Worm (Caenorhabditis elegans) whole organism, late embryonic: ENCODE measurements around the gene str-166.

Experiments used
- F13H6.1 ChIP-seq: sonication (generic microtip); optimal IDR thresholded peaks from 2 replicates; lab custom pipeline; 2016; ENCODE audit warnings: missing genetic modification characterization, missing compliant biosample characterization
- K02D7.2 ChIP-seq: sonication (generic microtip); optimal IDR thresholded peaks from 2 replicates; lab custom pipeline; 2017; ENCODE audit warnings: mild to moderate bottlenecking, missing genetic modification characterization, missing compliant biosample characterization
- K09A11.1 ChIP-seq: sonication (generic microtip); optimal IDR thresholded peaks from 2 replicates; lab custom pipeline; 2017; ENCODE audit warnings: antibody characterized with exemption, mild to moderate bottlenecking, missing genetic modification characterization, missing compliant biosample characterization; ENCODE audit not compliant: insufficient read depth
- T23F11.4 ChIP-seq: fragments of 200-800 bp; sonication (Bioruptor generic); optimal IDR thresholded peaks from 2 replicates; lab custom pipeline; 2018; ENCODE audit warnings: mild to moderate bottlenecking, missing genetic modification characterization, missing compliant biosample characterization
- Y22D7AL.16 ChIP-seq: sonication (generic microtip); optimal IDR thresholded peaks from 2 replicates; lab custom pipeline; 2016; ENCODE audit warnings: missing genetic modification characterization, missing compliant biosample characterization
- ceh-14 ChIP-seq: sonication (generic microtip); optimal IDR thresholded peaks from 2 replicates; lab custom pipeline; 2016; ENCODE audit warnings: missing genotype, missing genetic modification characterization, missing compliant biosample characterization
- ceh-2 ChIP-seq: sonication (generic microtip); optimal IDR thresholded peaks from 2 replicates; lab custom pipeline; 2016; ENCODE audit warnings: missing genotype, missing genetic modification characterization, missing compliant biosample characterization
- ceh-22 ChIP-seq: sonication (generic microtip); optimal IDR thresholded peaks from 2 replicates; lab custom pipeline; 2017; ENCODE audit warnings: missing biosample characterization, missing genetic modification characterization
- ceh-24 ChIP-seq: sonication (generic microtip); optimal IDR thresholded peaks from 2 replicates; lab custom pipeline; 2016; ENCODE audit warnings: mild to moderate bottlenecking, missing genetic modification characterization, missing compliant biosample characterization
- ceh-31 ChIP-seq: sonication (generic microtip); optimal IDR thresholded peaks from 2 replicates; lab custom pipeline; 2016; ENCODE audit warnings: missing genetic modification characterization, missing compliant biosample characterization
- ceh-45 ChIP-seq: fragments of 200-800 bp; sonication (Bioruptor generic); IDR thresholded peaks from 2 replicates; pipeline ENCODE4 v1.3.6; 2022; ENCODE audit warnings: missing genetic modification reagents, missing genetic modification characterization, missing compliant biosample characterization
- ceh-48 ChIP-seq: sonication (generic microtip); optimal IDR thresholded peaks from 2 replicates; lab custom pipeline; 2016; ENCODE audit warnings: missing genetic modification characterization, inconsistent platforms, missing compliant biosample characterization
- che-1 ChIP-seq: sonication (generic microtip); optimal IDR thresholded peaks from 2 replicates; lab custom pipeline; 2016; ENCODE audit warnings: mild to moderate bottlenecking, missing genetic modification characterization, missing compliant biosample characterization
- dmd-4 ChIP-seq: sonication (generic microtip); optimal IDR thresholded peaks from 2 replicates; lab custom pipeline; 2016; ENCODE audit warnings: borderline replicate concordance, missing genetic modification characterization, missing compliant biosample characterization
- elt-2 ChIP-seq: sonication (generic microtip); optimal IDR thresholded peaks from 2 replicates; lab custom pipeline; 2016; ENCODE audit warnings: missing genetic modification reagents, missing genetic modification characterization, missing compliant biosample characterization
- elt-4 ChIP-seq: sonication (generic microtip); optimal IDR thresholded peaks from 2 replicates; lab custom pipeline; 2016; ENCODE audit warnings: missing genetic modification characterization, missing compliant biosample characterization
- eyg-1 ChIP-seq: sonication (generic microtip); optimal IDR thresholded peaks from 2 replicates; lab custom pipeline; 2016; ENCODE audit warnings: missing genotype, missing genetic modification characterization, missing compliant biosample characterization
- fax-1 ChIP-seq: sonication (generic microtip); optimal IDR thresholded peaks from 2 replicates; lab custom pipeline; 2016; ENCODE audit warnings: missing genotype, missing genetic modification characterization, missing compliant biosample characterization
- fkh-10 ChIP-seq: fragments of 150-350 bp; optimal IDR thresholded peaks from 2 replicates; lab custom pipeline; 2014; ENCODE audit warnings: missing biosample characterization, missing genetic modification reagents, missing genetic modification characterization
- fkh-6 ChIP-seq: sonication (generic microtip); optimal IDR thresholded peaks from 2 replicates; lab custom pipeline; 2016; ENCODE audit warnings: missing genetic modification characterization, missing compliant biosample characterization
- gmeb-2 ChIP-seq: sonication (generic microtip); optimal IDR thresholded peaks from 2 replicates; lab custom pipeline; 2016; ENCODE audit warnings: missing genetic modification characterization, inconsistent platforms, missing compliant biosample characterization
- hlh-13 ChIP-seq: fragments of 200-800 bp; sonication (Bioruptor generic); optimal IDR thresholded peaks from 2 replicates; lab custom pipeline; 2018; ENCODE audit warnings: mild to moderate bottlenecking, missing genetic modification characterization, missing compliant biosample characterization
- hlh-15 ChIP-seq: sonication (generic microtip); optimal IDR thresholded peaks from 2 replicates; lab custom pipeline; 2016; ENCODE audit warnings: missing genetic modification characterization, missing compliant biosample characterization
- lin-11 ChIP-seq: fragments of 200-800 bp; sonication (Bioruptor generic); optimal IDR thresholded peaks from 2 replicates; lab custom pipeline; 2018; ENCODE audit warnings: mild to moderate bottlenecking, missing genetic modification characterization, missing compliant biosample characterization
- mec-3 ChIP-seq: sonication (generic microtip); optimal IDR thresholded peaks from 2 replicates; lab custom pipeline; 2016; ENCODE audit warnings: borderline replicate concordance, missing genetic modification characterization, missing compliant biosample characterization
- odd-2 ChIP-seq: sonication (generic microtip); optimal IDR thresholded peaks from 2 replicates; lab custom pipeline; 2017; ENCODE audit warnings: antibody characterized with exemption, mild to moderate bottlenecking, missing genetic modification characterization, missing compliant biosample characterization
- pag-3 ChIP-seq: sonication (generic microtip); optimal IDR thresholded peaks from 2 replicates; lab custom pipeline; 2016; ENCODE audit warnings: missing compliant biosample characterization, missing genetic modification characterization, borderline replicate concordance
- pax-1 ChIP-seq: fragments of 150-350 bp; optimal IDR thresholded peaks from 2 replicates; lab custom pipeline; 2014; ENCODE audit warnings: missing biosample characterization, missing genetic modification characterization
- pha-2 ChIP-seq: sonication (generic microtip); optimal IDR thresholded peaks from 2 replicates; lab custom pipeline; 2017; ENCODE audit warnings: mild to moderate bottlenecking, missing genetic modification characterization, missing compliant biosample characterization
- pha-4 ChIP-seq: fragments of 150-350 bp; optimal IDR thresholded peaks from 2 replicates; lab custom pipeline; 2018; ENCODE audit warnings: missing biosample characterization, missing genetic modification reagents, missing genetic modification characterization
- pqm-1 ChIP-seq: sonication (generic microtip); optimal IDR thresholded peaks from 2 replicates; lab custom pipeline; 2016; ENCODE audit warnings: missing genetic modification characterization, missing compliant biosample characterization
- pros-1 ChIP-seq: fragments of 150-350 bp; optimal IDR thresholded peaks from 2 replicates; lab custom pipeline; 2014; ENCODE audit warnings: missing biosample characterization, missing genetic modification reagents, missing genetic modification characterization
- ref-2 ChIP-seq: sonication (generic microtip); optimal IDR thresholded peaks from 2 replicates; lab custom pipeline; 2016; ENCODE audit warnings: missing genetic modification characterization, missing compliant biosample characterization
- sdc-2 ChIP-seq: sonication (generic microtip); optimal IDR thresholded peaks from 2 replicates; lab custom pipeline; 2016; ENCODE audit warnings: missing genotype, missing genetic modification characterization, missing compliant biosample characterization
- sox-4 ChIP-seq: sonication (generic microtip); optimal IDR thresholded peaks from 2 replicates; lab custom pipeline; 2017; ENCODE audit warnings: mild to moderate bottlenecking, missing genetic modification characterization, inconsistent platforms, missing compliant biosample characterization
- tbx-2 ChIP-seq: sonication (generic microtip); optimal IDR thresholded peaks from 2 replicates; lab custom pipeline; 2016; ENCODE audit warnings: missing genetic modification characterization, missing compliant biosample characterization
- tbx-7 ChIP-seq: sonication (generic microtip); optimal IDR thresholded peaks from 2 replicates; lab custom pipeline; 2016; ENCODE audit warnings: missing genotype, missing genetic modification characterization, missing compliant biosample characterization
- unc-42 ChIP-seq: sonication (generic microtip); optimal IDR thresholded peaks from 2 replicates; lab custom pipeline; 2016; ENCODE audit warnings: missing genotype, missing genetic modification characterization, missing compliant biosample characterization
- unc-55 ChIP-seq: sonication (generic microtip); optimal IDR thresholded peaks from 2 replicates; lab custom pipeline; 2017; ENCODE audit warnings: missing biosample characterization, missing genetic modification reagents, missing genetic modification characterization
- ztf-16 ChIP-seq: sonication (generic microtip); optimal IDR thresholded peaks from 2 replicates; lab custom pipeline; 2017; ENCODE audit warnings: missing genetic modification characterization, missing compliant biosample characterization

Gene str-166

ce11 chrIV:4909039-4909438 is 25.0 kb downstream of the str-166 start, which contains the start of gene str-159:
Gene str-159, plus strand, starts transcription at chrIV:4909339.
- TF ChIP-seq ceh-31 (tag; lab: Kevin White, UChicago), result no peak
- TF ChIP-seq dmd-4 (tag; lab: Kevin White, UChicago), result no peak
- TF ChIP-seq elt-4, result no peak
- no peak for TF ChIP-seq fkh-6 (tag; lab: Kevin White, UChicago)
- no peak for TF ChIP-seq ztf-16 (tag; lab: Kevin White, UChicago)
- no peak for TF ChIP-seq ceh-24
- no peak for TF ChIP-seq ceh-14 (tag; lab: Kevin White, UChicago)
- TF ChIP-seq mec-3, result no peak
- no peak for TF ChIP-seq gmeb-2 (tag; lab: Kevin White, UChicago)
- no peak for TF ChIP-seq K02D7.2 (tag; lab: Kevin White, UChicago)
- TF ChIP-seq ceh-2 (tag; lab: Kevin White, UChicago), result no peak
- TF ChIP-seq lin-11, result no peak
- no peak for TF ChIP-seq unc-55 (GFP tag; lab: Kevin White, UChicago)
- no peak for TF ChIP-seq Y22D7AL.16
- TF ChIP-seq T23F11.4 (GFP tag; lab: Kevin White, UChicago), result no peak
- no peak for TF ChIP-seq hlh-13
- no peak for TF ChIP-seq ceh-48 (tag; lab: Kevin White, UChicago)
- no peak for TF ChIP-seq ref-2 (tag; lab: Kevin White, UChicago)
- no peak for TF ChIP-seq tbx-7 (tag; lab: Kevin White, UChicago)
- TF ChIP-seq pha-4 (tag; lab: Kevin White, UChicago), result no peak
- TF ChIP-seq, all 69 proteins: peak for 0

ce11 chrIV:4913090-4913489 is 29.0 kb downstream of the str-166 start, which contains the start of gene str-156:
Gene str-156, plus strand, starts transcription at chrIV:4913390.
- no peak for TF ChIP-seq pha-2 (tag; lab: Kevin White, UChicago)
- no peak for TF ChIP-seq sox-4 (tag; lab: Kevin White, UChicago)

ce11 chrIV:4915689-4916088 is 31.6 kb downstream of the str-166 start, which contains the start of gene str-155:
Gene str-155, plus strand, starts transcription at chrIV:4915989.
- TF ChIP-seq dmd-4 (tag; lab: Kevin White, UChicago) (no peak), F13H6.1 (tag; lab: Kevin White, UChicago) (no peak), fkh-6 (tag; lab: Kevin White, UChicago) (no peak), fkh-10 (GFP tag; lab: Kevin White, UChicago) (no peak), K09A11.1 (no peak), Y22D7AL.16 (no peak), ref-2 (tag; lab: Kevin White, UChicago) (no peak), unc-42 (tag; lab: Kevin White, UChicago) (no peak), ceh-22 (tag; lab: Kevin White, UChicago) (no peak), gmeb-2 (tag; lab: Kevin White, UChicago) (no peak), ceh-24 (no peak), lin-11 (no peak), ceh-45 (no peak), pqm-1 (tag; lab: Kevin White, UChicago) (no peak), ztf-16 (tag; lab: Kevin White, UChicago) (no peak), sdc-2 (tag; lab: Kevin White, UChicago) (no peak)

DNA sequence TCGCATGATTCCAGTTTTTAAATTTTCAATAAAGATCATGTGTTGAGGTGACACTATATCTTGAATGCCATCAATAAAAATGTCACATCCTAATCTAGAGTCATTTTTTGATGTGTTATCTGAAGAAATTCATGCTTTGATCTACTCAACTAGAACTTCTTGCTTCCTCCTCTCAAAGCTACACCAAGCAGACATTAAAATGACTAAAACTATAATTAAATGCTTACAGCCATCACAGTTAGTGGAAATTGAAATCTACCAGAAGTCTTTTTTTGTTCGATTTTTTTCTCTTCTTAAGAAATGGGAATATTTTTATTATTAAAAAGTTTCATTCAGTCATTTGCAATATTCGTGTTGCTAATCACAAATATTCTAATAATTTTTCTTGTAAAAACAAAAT is 33.7 kb downstream of the str-166 start, which contains the start of gene str-158:
TSS of gene str-158 (plus strand) at position 301 of the 400 bp plus-strand sequence.
- TF ChIP-seq pag-3 (no peak), elt-2 (tag; lab: Kevin White, UChicago) (no peak), ceh-24 (no peak), hlh-15 (tag; lab: Kevin White, UChicago) (no peak), che-1 (tag; lab: Kevin White, UChicago) (no peak), fax-1 (tag; lab: Kevin White, UChicago) (no peak), pros-1 (no peak), eyg-1 (tag; lab: Kevin White, UChicago) (no peak), tbx-2 (tag; lab: Kevin White, UChicago) (no peak), odd-2 (tag; lab: Kevin White, UChicago) (no peak), pha-4 (tag; lab: Kevin White, UChicago) (no peak), pax-1 (tag; lab: Kevin White, UChicago) (no peak), F13H6.1 (tag; lab: Kevin White, UChicago) (no peak), ceh-14 (tag; lab: Kevin White, UChicago) (no peak)
